Worm (Caenorhabditis elegans) whole organism, L4/young adult: Measurements from ENCODE around the gene bas-1.

Source experiments
- W03F9.2 ChIP-seq: fragments of 150-350 bp; optimal IDR thresholded peaks from 2 replicates; lab custom pipeline; 2014; ENCODE audit warnings: missing biosample characterization, missing genetic modification characterization
- dao-5 ChIP-seq: sonication (generic microtip); optimal IDR thresholded peaks from 2 replicates; lab custom pipeline; 2016; ENCODE audit warnings: missing genotype, missing genetic modification characterization, moderate library complexity, missing compliant biosample characterization
- him-1 ChIP-seq: sonication (generic microtip); optimal IDR thresholded peaks from 2 replicates; lab custom pipeline; 2016; ENCODE audit warnings: missing genotype, missing genetic modification reagents, missing genetic modification characterization, missing compliant biosample characterization

bas-1 gene

DNA sequence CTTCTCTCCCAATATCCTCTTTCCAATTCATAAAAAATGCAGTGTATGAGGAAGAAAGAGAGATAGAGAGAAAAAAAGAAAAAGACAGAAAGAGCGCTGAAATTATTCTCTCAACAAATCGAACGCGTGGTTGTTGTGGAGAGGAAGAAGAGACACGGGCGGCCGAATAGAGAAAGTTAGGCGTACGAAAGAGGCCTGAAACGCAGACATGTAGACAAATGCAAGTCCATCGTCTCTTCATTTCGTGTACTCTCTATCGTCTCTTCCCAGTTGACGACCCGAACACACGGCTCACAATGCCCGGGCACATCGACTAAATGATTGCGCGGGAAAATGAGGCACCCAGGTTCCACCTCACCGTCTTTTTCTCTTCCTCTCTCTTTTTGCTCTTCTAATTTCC, 9.2 kb downstream of the bas-1 start:
- no peak for TF ChIP-seq dao-5
- TF ChIP-seq W03F9.2 (tag; lab: Kevin White, UChicago) = peak; percentile 35
- peak; percentile 57 for TF ChIP-seq him-1 (tag; lab: Kevin White, UChicago)

DNA sequence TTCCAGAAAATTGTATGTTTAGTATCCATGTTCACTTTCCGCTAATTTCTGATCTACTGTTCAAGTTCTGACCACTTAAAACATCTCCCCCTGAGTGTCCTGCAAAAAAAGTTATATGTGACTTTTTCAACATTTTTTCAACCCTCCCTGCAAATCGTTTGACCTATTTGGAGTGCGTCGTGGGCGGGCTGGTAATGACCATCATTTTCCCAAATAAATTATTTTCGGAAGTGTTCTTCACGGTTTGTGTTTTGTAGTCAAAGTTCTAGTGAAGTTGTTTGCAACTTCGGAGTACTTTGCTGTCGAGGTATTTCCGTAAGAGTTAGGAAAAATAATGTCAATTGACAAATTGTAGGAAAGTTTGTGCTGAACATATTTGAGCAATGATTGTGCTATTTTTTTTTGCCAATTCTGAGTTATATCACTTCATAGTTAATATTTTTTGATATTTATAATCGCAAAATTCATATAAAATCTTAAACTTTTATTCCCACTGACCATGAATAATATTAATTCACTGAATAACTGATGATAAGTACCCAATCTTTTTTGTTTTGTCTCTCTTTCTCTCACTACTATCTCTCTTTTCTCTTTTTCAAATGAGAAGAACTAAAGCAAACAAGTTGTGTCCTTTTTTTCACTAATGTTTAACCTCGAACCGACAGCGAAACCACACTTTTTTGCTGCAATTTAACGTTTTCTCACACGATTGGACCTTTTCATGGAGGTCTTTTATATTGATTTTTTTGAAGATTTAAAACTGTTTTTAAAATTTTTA, 10.3 kb downstream of the bas-1 start:
- TF ChIP-seq dao-5 = no peak
- TF ChIP-seq W03F9.2 (tag; lab: Kevin White, UChicago) = no peak
- no peak for TF ChIP-seq him-1 (tag; lab: Kevin White, UChicago)

DNA sequence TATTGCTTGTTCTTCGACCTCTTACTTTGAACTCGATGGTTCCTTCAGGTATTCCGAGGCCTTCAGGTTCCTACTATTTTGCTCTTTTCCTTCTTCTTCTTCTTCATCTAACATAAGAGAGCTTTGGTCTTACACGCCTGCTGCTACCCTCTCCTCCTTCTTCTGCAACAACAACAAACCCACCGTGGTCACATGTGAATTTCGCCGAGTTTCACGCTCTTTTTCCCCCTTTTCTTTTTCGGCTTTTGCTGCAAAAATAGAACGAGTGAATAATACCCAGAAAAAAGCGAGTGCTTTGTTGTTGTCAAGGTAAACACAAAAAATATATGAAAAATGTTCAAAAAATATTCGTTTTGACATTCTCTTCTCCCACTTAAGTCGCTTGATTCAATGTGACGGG, 11.3 kb downstream of the bas-1 start:
- TF ChIP-seq dao-5 (no peak), W03F9.2 (tag; lab: Kevin White, UChicago) (no peak), him-1 (tag; lab: Kevin White, UChicago) (no peak)

DNA sequence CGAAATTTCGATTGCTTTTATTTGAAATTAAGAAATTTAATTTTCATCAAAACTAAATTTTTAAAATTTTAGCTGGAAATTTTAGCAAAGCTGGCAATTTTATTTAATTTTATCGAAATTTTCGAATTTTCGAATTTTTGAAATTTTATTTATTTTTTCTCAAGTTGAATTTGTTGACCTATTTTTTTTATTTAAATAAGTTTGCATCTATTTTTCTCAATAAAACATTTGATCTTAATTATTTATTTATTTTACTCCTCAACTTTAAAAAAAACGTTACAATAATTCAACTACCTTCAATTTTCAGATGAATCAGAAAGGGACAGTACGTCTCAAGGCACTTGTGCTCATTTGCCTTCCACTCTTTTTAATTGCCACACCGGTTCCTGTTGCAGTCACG, 12.8 kb downstream of the bas-1 start, which contains the start of gene daf-4:
Gene daf-4, plus strand, starts transcription at position 301 of the 400 bp plus-strand sequence.
- no peak for TF ChIP-seq him-1 (tag; lab: Kevin White, UChicago)
- TF ChIP-seq dao-5 = no peak
- TF ChIP-seq W03F9.2 (tag; lab: Kevin White, UChicago) = no peak

DNA sequence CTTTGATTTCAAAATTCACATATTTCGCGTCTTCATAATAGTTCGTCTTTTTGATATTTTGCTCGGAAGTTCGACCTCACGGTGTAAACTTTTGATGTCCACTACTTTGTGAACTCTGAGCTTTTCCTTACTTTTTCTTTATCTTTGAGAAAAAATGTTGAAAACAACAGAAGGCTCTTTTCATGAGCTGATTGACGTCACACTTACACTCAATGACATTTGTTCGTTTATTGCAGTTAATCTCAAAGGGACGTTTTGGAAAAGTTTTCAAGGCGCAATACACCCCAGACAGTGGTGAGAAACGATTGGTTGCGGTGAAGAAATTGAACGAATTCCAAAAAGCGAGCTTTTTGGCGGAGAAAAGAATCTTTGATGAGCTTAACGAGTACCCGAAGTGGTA, 17.2 kb downstream of the bas-1 start:
- TF ChIP-seq W03F9.2 (tag; lab: Kevin White, UChicago) (no peak), him-1 (tag; lab: Kevin White, UChicago) (no peak), dao-5 (no peak)

DNA sequence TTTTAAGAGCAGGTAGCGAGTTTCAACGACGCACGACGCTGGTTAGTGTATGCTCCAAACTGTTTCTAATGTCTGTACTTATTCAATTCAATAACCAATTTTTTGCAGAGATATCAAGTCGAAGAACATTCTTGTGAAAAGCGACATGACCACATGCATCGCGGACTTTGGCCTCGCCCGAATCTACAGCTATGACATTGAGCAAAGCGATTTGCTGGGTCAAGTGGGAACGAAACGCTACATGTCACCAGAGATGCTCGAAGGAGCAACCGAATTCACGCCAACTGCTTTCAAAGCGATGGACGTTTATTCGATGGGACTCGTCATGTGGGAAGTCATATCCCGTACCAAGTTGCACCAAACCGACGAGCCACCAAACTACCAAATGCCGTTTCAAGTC, 18.3 kb downstream of the bas-1 start:
- TF ChIP-seq W03F9.2 (tag; lab: Kevin White, UChicago) (no peak), dao-5 (no peak)

DNA sequence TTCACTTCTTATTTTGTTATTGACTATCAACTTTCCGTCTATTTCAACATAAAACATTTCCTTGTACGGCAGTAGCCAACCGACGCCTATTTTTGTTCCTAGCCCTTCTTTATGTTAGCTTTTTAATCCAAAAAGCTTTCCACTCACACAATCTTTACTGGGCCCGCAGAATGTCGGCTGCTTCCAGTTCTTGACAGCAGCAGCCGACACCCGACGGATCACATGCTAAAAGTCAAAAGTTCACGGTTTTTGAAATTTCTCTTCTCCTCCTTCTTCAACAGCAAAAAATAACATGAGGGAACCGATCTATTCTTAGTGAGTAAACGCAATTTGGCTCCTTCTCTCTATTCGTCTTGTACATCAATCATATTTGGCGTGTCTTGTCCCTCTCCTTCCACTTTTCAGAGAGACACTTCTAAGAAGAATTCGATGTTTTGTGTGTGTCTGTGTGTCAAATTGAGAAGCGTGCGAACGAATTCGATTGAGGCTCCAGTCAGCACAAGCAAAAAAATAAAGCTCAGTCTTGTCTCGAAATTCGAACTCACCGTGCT, 20.4 kb downstream of the bas-1 start:
- no peak for TF ChIP-seq W03F9.2 (tag; lab: Kevin White, UChicago)
- no peak for TF ChIP-seq him-1 (tag; lab: Kevin White, UChicago)
- no peak for TF ChIP-seq dao-5

DNA sequence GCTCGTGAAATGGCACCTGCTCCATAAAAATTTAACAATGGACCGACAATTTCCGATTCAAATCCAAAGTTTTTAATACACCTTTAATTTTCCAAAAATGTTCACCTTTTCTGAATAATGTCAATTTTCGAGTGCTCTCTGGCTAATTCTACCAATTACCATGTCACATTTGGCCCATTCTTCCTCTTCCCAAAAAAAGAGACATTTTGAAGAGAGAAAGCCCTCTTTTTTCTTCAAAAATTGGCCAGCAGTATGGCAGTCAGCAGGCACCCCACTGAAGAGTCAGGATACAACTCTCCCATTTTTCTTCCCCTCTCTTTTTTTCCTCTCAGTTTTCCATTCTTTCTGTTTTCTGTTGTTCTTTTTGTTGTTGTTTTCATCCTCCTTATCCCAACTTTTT, 22.4 kb downstream of the bas-1 start:
- no peak for TF ChIP-seq dao-5
- no peak for TF ChIP-seq him-1 (tag; lab: Kevin White, UChicago)
- no peak for TF ChIP-seq W03F9.2 (tag; lab: Kevin White, UChicago)

DNA sequence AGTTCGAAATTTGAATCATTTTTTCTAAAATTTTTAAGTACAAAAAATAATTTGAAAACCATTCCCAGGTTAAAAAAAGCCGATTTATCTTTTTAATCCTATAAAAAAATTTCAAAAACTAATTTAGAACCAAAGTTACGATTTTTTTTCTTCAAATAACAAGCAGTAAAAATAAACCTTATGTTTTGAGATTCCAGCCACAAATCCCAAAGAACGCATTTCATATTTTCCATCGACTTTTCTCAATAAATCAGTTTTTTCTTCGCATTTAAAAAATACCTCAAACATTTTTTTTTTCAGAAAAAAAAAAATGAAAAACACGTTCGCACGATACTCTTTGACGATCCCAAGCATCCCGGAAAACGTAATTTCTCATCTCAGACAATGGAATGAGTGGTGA, 23.1 kb downstream of the bas-1 start, which contains the start of gene ckk-1:
Gene ckk-1, plus strand, starts transcription at position 301 of the 400 bp plus-strand sequence.
- TF ChIP-seq W03F9.2 (tag; lab: Kevin White, UChicago) (no peak), dao-5 (no peak), him-1 (tag; lab: Kevin White, UChicago) (no peak)

DNA sequence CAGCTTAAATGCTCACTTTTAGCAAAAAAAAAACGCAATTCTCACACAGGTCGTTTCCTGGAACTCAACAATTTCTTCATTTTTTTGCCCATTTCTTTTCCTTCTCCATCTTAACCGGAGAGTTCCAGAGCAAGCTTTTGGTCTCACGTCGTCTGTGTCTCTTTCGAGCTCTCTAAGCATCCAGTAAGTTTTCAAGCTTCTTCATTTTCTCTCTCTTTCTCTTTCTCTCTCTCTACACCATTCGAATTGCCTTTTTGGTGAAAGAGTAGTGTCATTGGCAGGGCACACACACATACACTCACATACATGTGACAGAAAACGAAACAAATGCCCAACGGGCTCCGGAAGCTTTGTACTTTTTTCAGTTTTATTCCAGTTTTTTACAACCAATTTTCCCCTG, 27.8 kb downstream of the bas-1 start:
- no peak for TF ChIP-seq him-1 (tag; lab: Kevin White, UChicago)
- TF ChIP-seq dao-5 = no peak
- TF ChIP-seq W03F9.2 (tag; lab: Kevin White, UChicago) = no peak

DNA sequence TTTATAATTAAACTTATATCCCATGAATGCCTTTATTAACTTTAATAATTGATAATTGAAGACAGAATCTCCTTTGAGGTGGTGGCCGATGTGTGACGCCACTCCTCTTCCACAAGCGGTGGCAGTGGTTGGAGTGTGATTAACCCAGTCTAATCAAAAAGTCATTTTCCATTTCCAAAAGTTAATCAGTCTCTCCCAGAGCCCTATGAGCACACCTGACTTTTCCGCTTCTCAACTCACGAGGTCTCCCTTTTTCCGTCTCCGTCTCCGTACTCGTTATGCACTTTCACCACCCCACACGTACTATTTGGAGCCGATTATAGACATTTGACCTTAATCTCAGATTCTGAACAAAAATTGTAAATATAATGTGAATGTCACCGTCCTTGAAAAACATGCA, 30.6 kb downstream of the bas-1 start:
- TF ChIP-seq W03F9.2 (tag; lab: Kevin White, UChicago) = no peak
- TF ChIP-seq dao-5 = no peak
- no peak for TF ChIP-seq him-1 (tag; lab: Kevin White, UChicago)

DNA sequence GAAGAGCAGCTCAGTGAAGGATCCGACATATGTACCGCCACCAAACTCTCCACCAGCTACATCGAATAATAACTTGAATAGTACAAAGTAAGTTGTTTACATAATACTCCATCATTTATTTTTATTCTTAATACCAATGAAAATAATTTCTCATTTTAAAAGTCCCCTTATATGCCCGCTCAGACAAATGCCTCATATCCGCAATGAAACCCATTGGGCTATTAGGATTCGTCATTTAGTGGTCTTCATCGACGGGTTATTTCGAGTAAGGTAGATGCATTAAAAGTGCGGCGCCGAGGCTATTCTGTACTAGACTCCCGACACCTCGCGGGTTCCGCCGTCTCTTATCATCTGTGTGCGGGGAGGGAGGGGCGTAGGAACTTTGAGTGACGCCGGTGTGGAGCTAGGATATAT, 41.6 kb downstream of the bas-1 start:
- TF ChIP-seq dao-5 = no peak
- TF ChIP-seq W03F9.2 (tag; lab: Kevin White, UChicago) = peak; percentile 20

DNA sequence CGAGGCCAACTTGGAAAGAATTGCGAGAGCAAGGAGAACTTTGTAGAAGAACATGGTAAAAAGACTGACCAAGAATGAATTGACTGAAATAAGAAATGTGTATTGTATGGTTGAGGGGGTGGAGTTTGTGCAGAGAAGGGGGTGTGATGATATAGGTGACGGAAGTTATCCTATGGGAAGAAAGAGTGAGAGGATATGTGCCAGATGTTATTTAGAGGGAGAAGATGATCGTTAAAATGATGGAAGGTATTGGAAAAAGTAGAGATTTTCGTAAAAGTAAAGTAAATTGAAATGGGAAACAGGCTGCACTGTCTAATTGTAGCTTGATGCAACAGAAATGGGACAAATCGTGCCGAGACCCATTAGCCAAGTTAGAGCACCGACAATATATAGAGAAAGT, 44.9 kb downstream of the bas-1 start, which contains the start of gene sdz-21:
Gene sdz-21, minus strand, starts transcription at position 101 of the 400 bp plus-strand sequence.
- TF ChIP-seq W03F9.2 (tag; lab: Kevin White, UChicago) (no peak), him-1 (tag; lab: Kevin White, UChicago) (no peak), dao-5 (no peak)

DNA sequence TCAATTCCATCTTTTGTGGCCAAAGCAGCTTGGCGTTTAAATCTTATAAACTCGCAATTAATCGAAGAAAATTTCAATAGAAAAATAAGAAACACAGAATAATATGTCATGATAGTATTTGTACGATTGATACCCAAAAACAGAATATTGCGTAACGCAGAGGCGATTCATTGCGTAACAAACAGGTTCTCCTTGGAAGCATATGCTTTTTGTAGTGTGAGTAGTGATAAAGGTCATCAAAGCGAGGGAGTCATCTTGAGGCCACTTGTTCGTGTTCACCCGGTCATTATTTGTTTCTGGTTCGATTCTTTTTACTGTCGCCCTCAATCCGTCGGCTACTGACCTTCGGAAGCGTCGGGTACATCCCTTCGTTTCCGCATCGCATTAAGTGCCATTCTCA, 48.9 kb downstream of the bas-1 start, which contains the start of gene F54E7.6:
Gene F54E7.6, minus strand, starts transcription at position 110 of the 400 bp plus-strand sequence.
- no peak for TF ChIP-seq dao-5
- TF ChIP-seq W03F9.2 (tag; lab: Kevin White, UChicago) = no peak
- TF ChIP-seq him-1 (tag; lab: Kevin White, UChicago) = no peak
